Worm (Caenorhabditis elegans) whole organism, mixed stage, embryonic: ENCODE results near the gene srh-87.
"Not testable (repeated sequence)": the region's sequence is repeated elsewhere in the genome, so short reads cannot be mapped to it uniquely, and the experiment has no call there.

ENCODE experiments used
- M03D4.4 ChIP-seq: sonication (generic microtip); optimal IDR thresholded peaks from 2 replicates; lab custom pipeline; 2017; ENCODE audit warnings: mild to moderate bottlenecking, missing genetic modification characterization, missing compliant biosample characterization
- bed-3 ChIP-seq: fragments of 200-800 bp; sonication (Bioruptor generic); optimal IDR thresholded peaks from 3 replicates; lab custom pipeline; 2018; ENCODE audit warnings: mild to moderate bottlenecking, missing genetic modification characterization, moderate library complexity, missing compliant biosample characterization
- ceh-39 ChIP-seq: fragments of 150-350 bp; optimal IDR thresholded peaks from 2 replicates; lab custom pipeline; 2014; ENCODE audit warnings: missing biosample characterization, missing genetic modification characterization
- ceh-43 ChIP-seq: fragments of 200-800 bp; sonication (Bioruptor generic); optimal IDR thresholded peaks from 2 replicates; lab custom pipeline; 2018; ENCODE audit warnings: mild to moderate bottlenecking, missing genetic modification characterization, moderate library complexity, missing compliant biosample characterization
- ceh-83 ChIP-seq: fragments of 200-800 bp; sonication (Bioruptor generic); optimal IDR thresholded peaks from 2 replicates; lab custom pipeline; 2018; ENCODE audit warnings: mild to moderate bottlenecking, missing genetic modification characterization, missing compliant biosample characterization
- cnd-1 ChIP-seq: fragments of 200-800 bp; sonication (Bioruptor generic); optimal IDR thresholded peaks from 2 replicates; lab custom pipeline; 2018; ENCODE audit warnings: mild to moderate bottlenecking, missing genetic modification characterization, missing compliant biosample characterization
- elt-3 ChIP-seq: fragments of 150-350 bp; optimal IDR thresholded peaks from 2 replicates; lab custom pipeline; 2014; ENCODE audit warnings: missing biosample characterization, missing genetic modification characterization
- ham-2 ChIP-seq: fragments of 200-800 bp; sonication (Bioruptor generic); optimal IDR thresholded peaks from 2 replicates; lab custom pipeline; 2018; ENCODE audit warnings: mild to moderate bottlenecking, missing genetic modification characterization, missing compliant biosample characterization
- lin-13 ChIP-seq: fragments of 150-350 bp; optimal IDR thresholded peaks from 2 replicates; lab custom pipeline; 2014; ENCODE audit warnings: missing biosample characterization, missing genetic modification characterization
- lin-32 ChIP-seq: fragments of 200-800 bp; sonication (Bioruptor generic); optimal IDR thresholded peaks from 2 replicates; lab custom pipeline; 2018; ENCODE audit warnings: mild to moderate bottlenecking, missing genetic modification characterization, missing compliant biosample characterization
- mep-1 ChIP-seq: fragments of 150-350 bp; optimal IDR thresholded peaks from 2 replicates; lab custom pipeline; 2017; ENCODE audit warnings: missing biosample characterization, missing genetic modification reagents, missing genetic modification characterization, inconsistent platforms
- mls-2 ChIP-seq: sonication (generic microtip); optimal IDR thresholded peaks from 2 replicates; lab custom pipeline; 2016; ENCODE audit warnings: mild to moderate bottlenecking, missing genetic modification characterization, moderate library complexity, missing compliant biosample characterization
- nhr-12 ChIP-seq: fragments of 150-350 bp; optimal IDR thresholded peaks from 2 replicates; lab custom pipeline; 2014; ENCODE audit warnings: missing biosample characterization, missing genetic modification characterization
- nhr-2 ChIP-seq: fragments of 150-350 bp; optimal IDR thresholded peaks from 2 replicates; lab custom pipeline; 2014; ENCODE audit warnings: missing biosample characterization, missing genetic modification characterization
- nhr-237 ChIP-seq: fragments of 150-350 bp; optimal IDR thresholded peaks from 2 replicates; lab custom pipeline; 2014; ENCODE audit warnings: missing biosample characterization, missing genetic modification characterization
- nhr-28 ChIP-seq: fragments of 150-350 bp; optimal IDR thresholded peaks from 2 replicates; lab custom pipeline; 2014; ENCODE audit warnings: missing biosample characterization, missing genetic modification characterization
- nhr-76 ChIP-seq: sonication (generic microtip); optimal IDR thresholded peaks from 2 replicates; lab custom pipeline; 2017; ENCODE audit warnings: missing biosample characterization, missing genetic modification characterization
- pha-4 ChIP-seq: fragments of 150-350 bp; optimal IDR thresholded peaks from 2 replicates; lab custom pipeline; 2018; ENCODE audit warnings: missing biosample characterization, missing genetic modification reagents, missing genetic modification characterization
- sem-2 ChIP-seq: fragments of 200-800 bp; sonication (Bioruptor generic); optimal IDR thresholded peaks from 2 replicates; lab custom pipeline; 2018; ENCODE audit warnings: mild to moderate bottlenecking, missing genetic modification characterization, missing compliant biosample characterization
- sptf-1 ChIP-seq: sonication (generic microtip); optimal IDR thresholded peaks from 2 replicates; lab custom pipeline; 2017; ENCODE audit warnings: mild to moderate bottlenecking, missing genetic modification characterization, moderate library complexity, missing compliant biosample characterization
- unc-39 ChIP-seq: fragments of 150-350 bp; optimal IDR thresholded peaks from 2 replicates; lab custom pipeline; 2014; ENCODE audit warnings: missing biosample characterization, missing genetic modification characterization
- zip-8 ChIP-seq: fragments of 150-350 bp; optimal IDR thresholded peaks from 2 replicates; lab custom pipeline; 2014; ENCODE audit warnings: missing biosample characterization, missing genetic modification characterization
- ztf-11 ChIP-seq: fragments of 150-350 bp; optimal IDR thresholded peaks from 2 replicates; lab custom pipeline; 2014; ENCODE audit warnings: missing biosample characterization, missing genetic modification characterization

srh-87 gene

DNA sequence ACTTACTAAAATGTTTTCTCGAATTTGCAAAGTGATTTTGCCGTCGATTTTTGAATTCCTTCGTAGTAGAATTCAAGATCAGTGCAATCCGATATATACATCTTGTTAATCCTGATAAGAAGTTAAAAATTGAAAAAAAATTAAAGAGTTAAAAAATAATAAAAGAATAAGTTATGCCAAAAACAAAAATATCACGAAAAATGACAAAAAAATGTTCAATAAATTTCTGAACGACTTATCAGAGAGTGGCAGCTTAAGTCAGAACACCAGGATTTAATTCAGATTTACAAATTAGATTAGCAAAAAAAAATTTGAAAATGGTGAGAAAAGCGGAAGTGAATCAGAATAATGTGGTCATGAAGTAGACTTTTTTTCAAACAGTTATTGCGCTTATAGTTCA is 29.8 kb upstream of the srh-87 start, which contains the start of gene srw-123:
Gene srw-123, minus strand, starts transcription at position 101 of the 400 bp plus-strand sequence.
- TF ChIP-seq nhr-2 (tag; lab: Kevin White, UChicago); mep-1 (tag; lab: Kevin White, UChicago); nhr-237: not testable (repeated sequence)

DNA sequence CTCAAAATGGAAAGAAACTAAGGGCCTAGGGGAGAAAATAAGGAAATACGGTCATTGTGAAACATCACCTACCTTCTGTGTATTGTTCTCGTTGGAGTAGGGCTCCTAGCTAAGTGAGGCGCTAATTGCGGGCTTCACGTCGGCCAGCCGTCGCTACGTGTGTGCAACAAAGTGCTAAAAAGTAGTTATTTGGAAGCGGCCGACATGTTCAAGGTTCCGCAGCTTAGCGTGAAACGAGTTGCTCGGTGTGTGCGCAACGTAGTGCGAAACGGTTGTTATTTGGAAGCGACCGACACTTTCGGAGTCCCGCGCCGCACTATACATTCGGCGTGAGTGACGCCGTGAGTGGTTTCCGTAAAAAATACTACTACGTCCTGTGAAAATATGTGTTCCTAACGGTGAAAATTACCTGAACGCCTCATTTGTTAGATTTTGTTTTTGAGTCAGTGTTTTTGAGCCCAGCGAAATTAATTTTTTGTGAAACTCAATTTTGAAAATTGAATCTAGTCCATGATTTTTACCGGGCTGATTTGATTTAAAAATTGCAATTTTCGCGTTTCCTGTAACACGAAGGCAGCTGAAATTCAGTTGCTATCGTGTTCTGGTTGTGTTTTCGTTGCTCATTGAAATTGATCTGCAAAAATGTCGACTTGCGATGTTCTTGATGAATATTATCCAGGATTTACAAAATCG is 26.0 kb upstream of the srh-87 start, which contains the start of gene srw-129:
Gene srw-129, plus strand, starts transcription at position 643 of the 693 bp plus-strand sequence.
- TF ChIP-seq nhr-76 (tag; lab: Kevin White, UChicago) (no peak), nhr-12 (tag; lab: Kevin White, UChicago) (no peak), zip-8 (tag; lab: Kevin White, UChicago) (no peak), mep-1 (tag; lab: Kevin White, UChicago) (no peak), cnd-1 (tag; lab: Kevin White, UChicago) (no peak), ceh-39 (no peak), ham-2 (no peak), ztf-11 (tag; lab: Kevin White, UChicago) (no peak), unc-39 (tag; lab: Kevin White, UChicago) (no peak), lin-13 (tag; lab: Kevin White, UChicago) (no peak), ceh-83 (no peak)

- TF ChIP-seq elt-3 (tag; lab: Kevin White, UChicago) = no peak
Observed at ce11 chrV:2964786-2965185, 19.3 kb upstream of the srh-87 start, which contains the start of gene srh-88. Gene srh-88, minus strand, starts transcription at chrV:2964886.

- TF ChIP-seq lin-13 (tag; lab: Kevin White, UChicago) (no peak), bed-3 (GFP tag; lab: Kevin White, UChicago) (no peak)
- TF ChIP-seq, all 35 proteins: peak for 0
Observed at ce11 chrV:2962960-2963359, 17.5 kb upstream of the srh-87 start, which contains the start of gene srw-138. Gene srw-138, minus strand, starts transcription at chrV:2963060.

DNA sequence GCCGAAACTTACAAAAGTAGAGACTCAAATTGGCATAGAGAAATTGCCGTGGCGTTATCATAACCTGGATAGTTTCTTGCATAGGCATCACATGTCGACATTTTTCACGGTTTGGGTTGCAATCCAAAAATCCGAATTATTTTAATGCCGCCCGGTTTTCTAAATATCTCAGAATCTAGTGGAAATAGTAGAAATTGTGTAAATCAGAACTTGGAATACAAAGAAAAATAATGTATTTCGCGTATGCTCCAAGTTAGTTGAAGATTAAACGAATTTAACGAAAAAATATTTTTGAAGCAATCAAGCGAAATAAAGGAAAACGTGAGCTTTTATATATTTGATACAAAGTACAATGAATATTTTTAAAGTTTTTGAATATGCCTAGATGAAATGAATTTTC is 15.4 kb upstream of the srh-87 start, which contains the start of gene srw-144:
Gene srw-144, minus strand, starts transcription at position 101 of the 400 bp plus-strand sequence.
- TF ChIP-seq sptf-1 = no peak
- TF ChIP-seq lin-32 (GFP tag; lab: Kevin White, UChicago) = no peak
- no peak for TF ChIP-seq ztf-11 (tag; lab: Kevin White, UChicago)

- no peak for TF ChIP-seq nhr-76 (tag; lab: Kevin White, UChicago)
- TF ChIP-seq mls-2 (tag; lab: Kevin White, UChicago) = no peak
- TF ChIP-seq nhr-2 (tag; lab: Kevin White, UChicago) = no peak
- no peak for TF ChIP-seq nhr-237
- TF ChIP-seq elt-3 (tag; lab: Kevin White, UChicago) = no peak
- TF ChIP-seq sem-2 = no peak
- no peak for TF ChIP-seq ztf-11 (tag; lab: Kevin White, UChicago)
- TF ChIP-seq bed-3 (GFP tag; lab: Kevin White, UChicago) = no peak
- TF ChIP-seq cnd-1 (tag; lab: Kevin White, UChicago) = no peak
- TF ChIP-seq M03D4.4 (tag; lab: Kevin White, UChicago) = no peak
- TF ChIP-seq ceh-83 = no peak
- no peak for TF ChIP-seq pha-4 (tag; lab: Kevin White, UChicago)
- TF ChIP-seq, all 35 proteins: peak for 0
Observed at ce11 chrV:2958202-2958601, 12.7 kb upstream of the srh-87 start, which contains the start of gene srw-142. Gene srw-142, minus strand, starts transcription at chrV:2958302.

DNA sequence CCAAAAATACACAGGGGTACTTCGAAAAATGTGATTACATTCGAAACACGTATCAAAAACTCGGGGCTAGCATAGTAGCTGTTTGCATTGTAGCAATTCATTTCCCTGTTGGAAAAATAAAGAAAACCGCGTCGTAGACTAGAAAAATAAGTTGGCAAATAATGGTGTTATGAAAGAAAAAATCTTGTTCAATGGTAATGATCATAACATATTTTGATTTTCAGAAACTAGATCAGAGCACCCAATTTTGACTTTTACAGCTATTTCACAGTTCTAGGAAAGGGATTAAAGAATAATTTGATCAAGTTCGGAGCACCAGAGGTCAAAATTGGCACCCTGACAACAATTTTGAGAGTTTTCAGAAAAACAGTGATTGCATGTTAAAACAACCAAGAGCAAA is 9.8 kb upstream of the srh-87 start, which contains the start of gene srh-248:
Gene srh-248, minus strand, starts transcription at position 101 of the 400 bp plus-strand sequence.
- not testable (repeated sequence) for TF ChIP-seq nhr-28, ztf-11, unc-39 (tag; lab: Kevin White, UChicago)
- TF ChIP-seq, all 35 proteins: peak for 0; not testable (repeated sequence) for 35

ce11 chrV:2952102-2952501 is 6.6 kb upstream of the srh-87 start, which contains the start of gene srw-122:
Gene srw-122, minus strand, starts transcription at chrV:2952202.
- TF ChIP-seq zip-8 (tag; lab: Kevin White, UChicago); sem-2; ceh-43 (GFP tag; lab: Kevin White, UChicago): not testable (repeated sequence)
